Fruit fly (Drosophila melanogaster) whole organism, wandering third instar larva: ENCODE measurements around the gene CG12643.

ENCODE experiments used
- Abd-B ChIP-seq: fragments of >200 bp; optimal IDR thresholded peaks from 2 replicates; lab custom pipeline; 2017; ENCODE audit warnings: missing biosample characterization, missing genetic modification characterization
- CG32264 ChIP-seq: fragments of 200-800 bp; sonication (Bioruptor generic); optimal IDR thresholded peaks from 2 replicates; lab custom pipeline; 2016; ENCODE audit warnings: missing biosample characterization, missing genetic modification characterization
- CG9705 ChIP-seq: fragments of 200-800 bp; sonication (Bioruptor generic); optimal IDR thresholded peaks from 2 replicates; lab custom pipeline; 2018; ENCODE audit warnings: missing biosample characterization, mild to moderate bottlenecking, missing genetic modification characterization
- CrebA ChIP-seq: fragments of 200-800 bp; sonication (Bioruptor generic); optimal IDR thresholded peaks from 2 replicates; lab custom pipeline; 2016; ENCODE audit warnings: missing biosample characterization, mild to moderate bottlenecking, missing genetic modification characterization, borderline replicate concordance
- Dfd ChIP-seq: fragments of >200 bp; optimal IDR thresholded peaks from 2 replicates; lab custom pipeline; 2017; ENCODE audit warnings: missing biosample characterization, missing genetic modification characterization
- Dif ChIP-seq: fragments of 200-275, 200-300 bp; sonication (Bioruptor generic); optimal IDR thresholded peaks from 2 replicates; lab custom pipeline; 2018; ENCODE audit warnings: missing biosample characterization, missing genetic modification characterization; ENCODE audit not compliant: partially characterized antibody
- GATAd ChIP-seq: sonication (Bioruptor generic); optimal IDR thresholded peaks from 2 replicates; lab custom pipeline; 2016; ENCODE audit warnings: missing biosample characterization, missing genetic modification characterization
- HLH106 ChIP-seq: fragments of 200-800 bp; optimal IDR thresholded peaks from 3 replicates; lab custom pipeline; 2019; ENCODE audit warnings: missing biosample characterization, mild to moderate bottlenecking, missing genetic modification characterization, moderate library complexity
- Hnf4 ChIP-seq: fragments of 200-800 bp; sonication (Bioruptor generic); optimal IDR thresholded peaks from 2 replicates; lab custom pipeline; 2016; ENCODE audit warnings: missing biosample characterization, mild to moderate bottlenecking, missing genetic modification characterization
- Hr78 ChIP-seq: fragments of >200 bp; optimal IDR thresholded peaks from 2 replicates; lab custom pipeline; 2017; ENCODE audit warnings: missing biosample characterization, missing genetic modification characterization
- Hr83 ChIP-seq: fragments of 200-300 bp; sonication (Bioruptor generic); optimal IDR thresholded peaks from 2 replicates; lab custom pipeline; 2016; ENCODE audit warnings: missing biosample characterization, mild to moderate bottlenecking, missing genetic modification characterization, moderate library complexity; ENCODE audit not compliant: poor library complexity, severe bottlenecking
- Jra ChIP-seq: sonication (Bioruptor generic); optimal IDR thresholded peaks from 2 replicates; lab custom pipeline; 2016; ENCODE audit warnings: missing biosample characterization, missing genetic modification characterization
- Mio ChIP-seq: sonication (Bioruptor generic); optimal IDR thresholded peaks from 2 replicates; lab custom pipeline; 2016; ENCODE audit warnings: missing biosample characterization, missing genetic modification characterization
- Myc ChIP-seq: fragments of >200 bp; optimal IDR thresholded peaks from 2 replicates; lab custom pipeline; 2017
- N ChIP-seq: fragments of >200 bp; optimal IDR thresholded peaks from 2 replicates; lab custom pipeline; 2018; ENCODE audit warnings: missing biosample characterization, missing external identifiers, missing genetic modification characterization
- OdsH ChIP-seq: fragments of 200-800 bp; sonication (Bioruptor generic); optimal IDR thresholded peaks from 2 replicates; lab custom pipeline; 2016; ENCODE audit warnings: missing biosample characterization, mild to moderate bottlenecking, missing genetic modification characterization
- Rel ChIP-seq, 2 experiments: fragments of 200-800 bp; sonication (Bioruptor generic) in 1 of 2; optimal IDR thresholded peaks; 2 replicates in 1 of 2; 3 replicates in 1 of 2; lab custom pipeline; 2016 to 2019; ENCODE audit warnings: mild to moderate bottlenecking in 2 of 2, missing biosample characterization in 2 of 2, missing genetic modification characterization in 2 of 2, moderate library complexity in 1 of 2
- Sp1 ChIP-seq: fragments of 200-800 bp; sonication (Bioruptor generic); optimal IDR thresholded peaks from 3 replicates; lab custom pipeline; 2019; ENCODE audit warnings: missing biosample characterization, mild to moderate bottlenecking, missing genetic modification characterization, moderate library complexity
- Vsx2 ChIP-seq: fragments of 200-300, 225-300 bp; sonication (Bioruptor generic); optimal IDR thresholded peaks from 2 replicates; lab custom pipeline; 2018; ENCODE audit warnings: missing biosample characterization, missing genetic modification characterization; ENCODE audit not compliant: partially characterized antibody
- br ChIP-seq: fragments of 200-800 bp; sonication (Bioruptor generic); optimal IDR thresholded peaks from 2 replicates; lab custom pipeline; 2016; ENCODE audit warnings: missing biosample characterization, missing genetic modification characterization
- brk ChIP-seq: fragments of 200-800 bp; sonication (Bioruptor generic); optimal IDR thresholded peaks from 2 replicates; lab custom pipeline; 2016; ENCODE audit warnings: missing biosample characterization, mild to moderate bottlenecking, missing genetic modification characterization
- dl ChIP-seq, 2 experiments: fragments of 175-275, 200-275 bp in 1 of 2; fragments of 200-275 bp in 1 of 2; sonication (Bioruptor generic); optimal IDR thresholded peaks; lab custom pipeline; 2018; ENCODE audit warnings: mild to moderate bottlenecking in 2 of 2, missing biosample characterization in 2 of 2, missing genetic modification characterization in 2 of 2, moderate library complexity in 2 of 2; ENCODE audit not compliant: partially characterized antibody in 2 of 2, insufficient read depth in 1 of 2
- dmrt93B ChIP-seq: fragments of 200-800 bp; sonication (Bioruptor generic); optimal IDR thresholded peaks from 2 replicates; lab custom pipeline; 2018; ENCODE audit warnings: missing biosample characterization, mild to moderate bottlenecking, missing genetic modification characterization
- dsf ChIP-seq: sonication (Bioruptor generic); optimal IDR thresholded peaks from 2 replicates; lab custom pipeline; 2016; ENCODE audit warnings: missing biosample characterization, missing genetic modification characterization, borderline replicate concordance
- ey ChIP-seq: fragments of 200-800 bp; sonication (Bioruptor generic); optimal IDR thresholded peaks from 2 replicates; lab custom pipeline; 2016; ENCODE audit warnings: missing biosample characterization, missing genetic modification characterization
- foxo ChIP-seq, 2 experiments: fragments of 200-800 bp; sonication (Bioruptor generic); optimal IDR thresholded peaks; 2 replicates in 1 of 2; 3 replicates in 1 of 2; lab custom pipeline; 2016 to 2017; ENCODE audit warnings: missing biosample characterization in 2 of 2, missing genetic modification characterization in 2 of 2
- fru ChIP-seq: fragments of 200-800 bp; sonication (Bioruptor generic); optimal IDR thresholded peaks from 3 replicates; lab custom pipeline; 2016; ENCODE audit warnings: missing biosample characterization, mild to moderate bottlenecking, missing genetic modification characterization
- h ChIP-seq: fragments of 200-800 bp; sonication (Bioruptor generic); optimal IDR thresholded peaks from 3 replicates; lab custom pipeline; 2016; ENCODE audit warnings: missing biosample characterization, mild to moderate bottlenecking, missing genetic modification characterization
- jim ChIP-seq: fragments of 175-275, 200-325 bp; sonication (Bioruptor generic); optimal IDR thresholded peaks from 2 replicates; lab custom pipeline; 2016; ENCODE audit warnings: missing biosample characterization, mild to moderate bottlenecking, missing genetic modification characterization
- lola ChIP-seq: fragments of >200 bp; optimal IDR thresholded peaks from 2 replicates; lab custom pipeline; 2017; ENCODE audit warnings: missing biosample characterization, missing genetic modification characterization
- pan ChIP-seq: fragments of >200 bp; optimal IDR thresholded peaks from 2 replicates; lab custom pipeline; 2017
- psq ChIP-seq: fragments of 200-800 bp; sonication (Bioruptor generic); optimal IDR thresholded peaks from 3 replicates; lab custom pipeline; 2017; ENCODE audit warnings: missing biosample characterization, mild to moderate bottlenecking, missing genetic modification characterization, moderate library complexity
- rgr ChIP-seq: fragments of 200-800 bp; sonication (Bioruptor generic); optimal IDR thresholded peaks from 3 replicates; lab custom pipeline; 2016; ENCODE audit warnings: missing biosample characterization, mild to moderate bottlenecking, missing genetic modification characterization
- sage ChIP-seq: fragments of 200-800 bp; sonication (Bioruptor generic); optimal IDR thresholded peaks from 2 replicates; lab custom pipeline; 2016; ENCODE audit warnings: missing biosample characterization, mild to moderate bottlenecking, missing genetic modification characterization
- sv ChIP-seq: fragments of 200-800 bp; sonication (Bioruptor generic); optimal IDR thresholded peaks from 3 replicates; lab custom pipeline; 2016; ENCODE audit warnings: missing biosample characterization, missing genetic modification characterization
- tai ChIP-seq: sonication (Bioruptor generic); optimal IDR thresholded peaks from 2 replicates; lab custom pipeline; 2016; ENCODE audit warnings: missing biosample characterization, missing genetic modification characterization
- usp ChIP-seq: fragments of >200 bp; optimal IDR thresholded peaks from 2 replicates; lab custom pipeline; 2017; ENCODE audit warnings: missing biosample characterization, missing genetic modification characterization
- woc ChIP-seq: sonication (Bioruptor generic); optimal IDR thresholded peaks from 2 replicates; lab custom pipeline; 2016; ENCODE audit warnings: missing biosample characterization, mild to moderate bottlenecking, missing genetic modification characterization

The CG12643 gene

DNA sequence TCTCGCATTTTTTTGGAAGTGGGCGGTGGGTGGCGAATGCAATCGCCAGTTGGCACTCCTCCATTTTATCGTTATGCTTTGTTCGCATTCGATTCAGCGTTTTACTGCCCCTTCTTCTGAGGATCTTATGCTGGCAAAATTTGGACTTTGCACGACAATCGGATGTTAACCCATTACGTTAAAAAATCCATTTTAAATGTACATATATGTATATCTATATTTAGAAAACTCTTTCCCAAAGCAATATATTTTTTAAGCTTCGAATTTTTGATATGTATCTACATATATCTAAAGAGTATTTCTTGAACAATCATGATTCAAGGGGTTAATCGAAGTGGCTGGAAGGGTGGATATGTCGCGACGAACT lies 938 bp upstream of the CG12643 start:
- TF ChIP-seq Sp1 (GFP tag; lab: Kevin White, UChicago) (peak; percentile 24), brk (GFP tag; lab: Kevin White, UChicago) (peak; percentile 28), CG9705 (GFP tag; lab: Kevin White, UChicago) (no peak), OdsH (GFP tag; lab: Kevin White, UChicago) (peak; percentile 22), h (peak; percentile 21), fru (no peak), sage (GFP tag; lab: Kevin White, UChicago) (peak; percentile 11), psq (GFP tag; lab: Kevin White, UChicago) (peak; percentile 58), HLH106 (tag; lab: Kevin White, UChicago) (peak; percentile 9), sv (no peak), Hnf4 (GFP tag; lab: Kevin White, UChicago) (peak; percentile 53)

DNA sequence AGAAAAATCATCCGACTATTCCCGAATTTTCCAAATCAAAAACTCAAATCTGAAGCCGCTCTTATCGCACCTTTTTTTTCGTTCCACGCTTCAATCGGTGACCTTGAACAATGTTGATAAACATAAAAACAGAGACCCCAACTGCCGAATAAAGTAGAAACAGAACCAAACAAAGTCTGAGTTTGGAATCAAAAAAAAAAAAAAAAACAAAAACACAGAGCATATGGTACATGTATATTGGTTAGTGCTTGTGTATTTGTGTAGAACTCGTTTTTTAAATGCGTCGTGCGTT lies 1.2 kb downstream of the CG12643 start:
- TF ChIP-seq dl (GFP tag; optimal IDR thresholded peaks at IDR 0.05; lab: Kevin White, UChicago; ENCODE audit: insufficient read depth in 1 of 2, partially characterized antibody in 2 of 2) (no peak), Abd-B (no peak), Sp1 (GFP tag; lab: Kevin White, UChicago) (no peak), brk (GFP tag; lab: Kevin White, UChicago) (no peak), usp (GFP tag; lab: Kevin White, UChicago) (no peak), psq (GFP tag; lab: Kevin White, UChicago) (no peak), tai (GFP tag; lab: Kevin White, UChicago) (no peak), N (GFP tag; lab: Kevin White, UChicago) (no peak), CrebA (GFP tag; lab: Kevin White, UChicago) (no peak), HLH106 (tag; lab: Kevin White, UChicago) (no peak), dmrt93B (GFP tag; lab: Kevin White, UChicago) (no peak), CG32264 (GFP tag; lab: Kevin White, UChicago) (no peak), woc (no peak)

- TF ChIP-seq sv: peak; percentile 29
- TF ChIP-seq Rel (GFP tag; optimal IDR thresholded peaks at IDR 0.05; lab: Kevin White, UChicago): no peak
- no peak for TF ChIP-seq Rel (tag; optimal IDR thresholded peaks at IDR 0.05; lab: Kevin White, UChicago)
- no peak for TF ChIP-seq lola (GFP tag; lab: Kevin White, UChicago)
- TF ChIP-seq brk (GFP tag; lab: Kevin White, UChicago): no peak
- TF ChIP-seq CG32264 (GFP tag; lab: Kevin White, UChicago): peak; percentile 32
- TF ChIP-seq br (GFP tag; lab: Kevin White, UChicago): peak; percentile 70
- no peak for TF ChIP-seq Hr78 (GFP tag; lab: Kevin White, UChicago)
- peak; percentile 36 for TF ChIP-seq HLH106 (tag; lab: Kevin White, UChicago)
- no peak for TF ChIP-seq Mio (GFP tag; lab: Kevin White, UChicago)
- peak; percentile 65 for TF ChIP-seq Sp1 (GFP tag; lab: Kevin White, UChicago)
- TF ChIP-seq Abd-B: no peak
- TF ChIP-seq Dif: no peak
- no peak for TF ChIP-seq GATAd (GFP tag; lab: Kevin White, UChicago)
- TF ChIP-seq jim: no peak
- no peak for TF ChIP-seq Myc (lab: Kevin White, UChicago)
- no peak for TF ChIP-seq Vsx2 (GFP tag; lab: Kevin White, UChicago)
- TF ChIP-seq rgr (GFP tag; lab: Kevin White, UChicago): peak; percentile 79
- peak; percentile 64 for TF ChIP-seq OdsH (GFP tag; lab: Kevin White, UChicago)
- TF ChIP-seq Hnf4 (GFP tag; lab: Kevin White, UChicago): peak; percentile 35
- peak in 1 of 2 experiments; percentile 73 for TF ChIP-seq foxo (GFP tag; optimal IDR thresholded peaks at IDR 0.05; lab: Kevin White, UChicago)
- TF ChIP-seq ey: peak; percentile 75
- peak; percentile 78 for TF ChIP-seq fru
- no peak for TF ChIP-seq Jra
- no peak for TF ChIP-seq usp (GFP tag; lab: Kevin White, UChicago)
- peak; percentile 33 for TF ChIP-seq psq (GFP tag; lab: Kevin White, UChicago)
- TF ChIP-seq CrebA (GFP tag; lab: Kevin White, UChicago): no peak
- peak; percentile 22 for TF ChIP-seq sage (GFP tag; lab: Kevin White, UChicago)
- TF ChIP-seq h: peak; percentile 83
- TF ChIP-seq N (GFP tag; lab: Kevin White, UChicago): no peak
- no peak for TF ChIP-seq dl (GFP tag; optimal IDR thresholded peaks at IDR 0.05; lab: Kevin White, UChicago; ENCODE audit: insufficient read depth in 1 of 2, partially characterized antibody in 2 of 2)
- peak; percentile 19 for TF ChIP-seq dmrt93B (GFP tag; lab: Kevin White, UChicago)
- no peak for TF ChIP-seq Hr83 (GFP tag; lab: Kevin White, UChicago)
- TF ChIP-seq woc: no peak
- TF ChIP-seq dsf: no peak
- TF ChIP-seq pan (lab: Kevin White, UChicago): no peak
- TF ChIP-seq tai (GFP tag; lab: Kevin White, UChicago): no peak
- TF ChIP-seq Dfd: no peak
- no peak for TF ChIP-seq CG9705 (GFP tag; lab: Kevin White, UChicago)
- TF ChIP-seq, all 38 proteins: peak for 15
These were observed 1.7 kb downstream of the CG12643 start, which contains the start of gene Hk for dm6 chrX:10263165-10263956. Hk (minus strand) TSS chrX:10263485.
